Fruit fly (Drosophila melanogaster) S2 (cell line): Measurements from ENCODE around the gene nonA.

Source experiments
- CG8478 ChIP-seq: fragments of >200 bp; optimal IDR thresholded peaks from 2 replicates; lab custom pipeline; 2018
- CTCF ChIP-seq, 2 experiments: fragments of >200 bp; optimal IDR thresholded peaks; 2 replicates each; lab custom pipeline; 2018

nonA gene

dm6 chrX:16361306-16361705 lies at the start of gene nonA:
Gene nonA (plus strand): TSS chrX:16361569.
- TF ChIP-seq CTCF (optimal IDR thresholded peaks at IDR 0.05; lab: Kevin White, UChicago) (no peak), CG8478 (lab: Kevin White, UChicago) (no peak)

dm6 chrX:16313078-16313875 lies 48.1 kb upstream of the nonA start, which contains the start of the genes CG9915 and SWIP:
Gene CG9915 (minus strand): TSS chrX:16313138.
Gene SWIP (plus strand): TSS chrX:16313709.
- TF ChIP-seq CG8478 (lab: Kevin White, UChicago) (no peak), CTCF (optimal IDR thresholded peaks at IDR 0.05; lab: Kevin White, UChicago) (no peak)

- TF ChIP-seq CG8478 (lab: Kevin White, UChicago) (no peak), CTCF (optimal IDR thresholded peaks at IDR 0.05; lab: Kevin White, UChicago) (no peak)
These were observed 42.4 kb upstream of the nonA start for dm6 chrX:16318858-16319557.

DNA sequence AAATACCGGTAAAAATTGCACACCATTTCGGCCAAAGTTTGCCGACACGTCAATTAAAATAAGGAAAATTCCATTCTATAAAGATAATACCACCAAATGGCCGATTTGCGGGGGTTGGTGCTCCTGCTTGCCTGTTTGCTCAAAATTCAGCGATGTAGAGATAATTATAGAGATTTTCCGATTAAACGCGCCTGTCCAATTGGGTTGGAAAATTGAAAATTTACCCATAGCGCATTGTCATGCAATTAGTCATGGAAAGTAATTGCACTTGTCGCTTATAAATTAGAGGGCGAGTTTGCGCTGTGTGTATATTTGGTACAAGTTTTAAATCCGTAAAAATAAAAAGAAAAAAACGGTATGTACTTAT lies 41.8 kb upstream of the nonA start:
- no peak for TF ChIP-seq CTCF (optimal IDR thresholded peaks at IDR 0.05; lab: Kevin White, UChicago)
- no peak for TF ChIP-seq CG8478 (lab: Kevin White, UChicago)

- TF ChIP-seq CG8478 (lab: Kevin White, UChicago) (no peak), CTCF (optimal IDR thresholded peaks at IDR 0.05; lab: Kevin White, UChicago) (no peak)
These were observed 41.0 kb upstream of the nonA start, which contains the start of gene Cyp1 for dm6 chrX:16320197-16320921. Gene Cyp1 (minus strand): TSS chrX:16320370.

dm6 chrX:16321037-16321436 lies 40.3 kb upstream of the nonA start:
- TF ChIP-seq CTCF (optimal IDR thresholded peaks at IDR 0.05; lab: Kevin White, UChicago) (no peak), CG8478 (lab: Kevin White, UChicago) (no peak)

- no peak for TF ChIP-seq CG8478 (lab: Kevin White, UChicago)
- TF ChIP-seq CTCF (optimal IDR thresholded peaks at IDR 0.05; lab: Kevin White, UChicago) = no peak
These were observed 38.3 kb upstream of the nonA start, which contains the start of the genes CG9917 and CG32579 for dm6 chrX:16323063-16323462. Gene CG9917 (minus strand): TSS chrX:16323231. Gene CG32579 (plus strand): TSS chrX:16323286.

DNA sequence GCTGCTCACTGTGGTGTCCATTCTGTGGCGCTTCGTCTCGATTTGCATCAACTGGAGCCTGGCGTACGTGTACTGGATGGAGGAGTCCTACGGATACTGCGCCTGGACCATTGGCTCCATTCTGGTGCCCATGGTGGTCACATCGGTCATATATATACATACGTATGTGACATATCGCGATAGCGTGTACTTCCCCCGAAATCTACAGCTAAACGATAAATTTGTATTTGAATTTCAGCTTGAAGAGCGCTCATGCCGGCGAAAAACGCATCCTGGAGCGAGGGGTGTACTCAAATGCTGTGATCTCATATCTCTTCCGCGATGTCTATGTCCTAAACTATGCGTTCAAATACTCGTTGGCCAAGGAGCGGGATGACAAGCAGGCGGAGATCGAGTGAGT lies 37.8 kb upstream of the nonA start:
- no peak for TF ChIP-seq CTCF (optimal IDR thresholded peaks at IDR 0.05; lab: Kevin White, UChicago)

DNA sequence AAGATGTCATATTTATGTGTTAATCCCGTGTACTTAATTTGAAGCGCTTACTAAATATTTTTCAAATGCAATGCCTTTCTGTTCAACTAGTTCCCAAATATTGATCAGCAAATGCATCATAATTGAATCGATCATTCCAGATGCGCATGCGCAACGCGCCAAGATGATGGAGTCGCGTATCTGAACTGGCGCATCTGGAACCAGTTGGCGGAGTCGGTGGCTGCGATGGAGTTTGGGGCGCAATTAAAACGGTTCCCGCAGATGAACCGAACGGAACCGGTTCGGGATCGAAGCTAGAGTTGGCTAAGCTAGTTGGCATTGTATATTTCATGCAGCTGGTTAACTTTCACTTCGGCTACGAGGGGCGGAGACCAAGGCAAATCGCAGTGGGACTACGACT lies 35.9 kb upstream of the nonA start, which contains the start of gene CalpC:
TSS of gene CalpC (plus strand) at position 292 of the 400 bp plus-strand sequence.
- TF ChIP-seq CTCF (optimal IDR thresholded peaks at IDR 0.05; lab: Kevin White, UChicago) (no peak), CG8478 (lab: Kevin White, UChicago) (no peak)

DNA sequence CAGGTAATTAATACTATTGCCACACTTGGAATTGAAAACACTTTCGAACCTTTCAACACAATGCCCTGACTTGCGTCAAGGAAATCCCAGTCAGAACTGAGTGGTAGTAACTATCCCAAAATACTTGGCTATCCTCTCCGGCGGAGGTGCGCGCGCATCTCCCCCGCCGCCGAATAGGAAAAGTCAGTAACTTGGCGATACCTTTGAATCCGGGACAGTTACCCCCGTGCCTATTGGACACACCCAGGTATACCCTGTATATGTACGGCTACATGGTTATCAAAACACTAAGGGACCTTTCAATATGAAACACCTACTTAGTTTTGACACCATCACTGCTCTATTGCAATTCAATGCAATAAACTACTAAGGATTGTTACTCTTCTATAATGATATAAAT lies 30.7 kb upstream of the nonA start, which contains the start of gene CG9919:
TSS of gene CG9919 (minus strand) at position 101 of the 400 bp plus-strand sequence.
- TF ChIP-seq CG8478 (lab: Kevin White, UChicago) (no peak), CTCF (optimal IDR thresholded peaks at IDR 0.05; lab: Kevin White, UChicago) (no peak)

DNA sequence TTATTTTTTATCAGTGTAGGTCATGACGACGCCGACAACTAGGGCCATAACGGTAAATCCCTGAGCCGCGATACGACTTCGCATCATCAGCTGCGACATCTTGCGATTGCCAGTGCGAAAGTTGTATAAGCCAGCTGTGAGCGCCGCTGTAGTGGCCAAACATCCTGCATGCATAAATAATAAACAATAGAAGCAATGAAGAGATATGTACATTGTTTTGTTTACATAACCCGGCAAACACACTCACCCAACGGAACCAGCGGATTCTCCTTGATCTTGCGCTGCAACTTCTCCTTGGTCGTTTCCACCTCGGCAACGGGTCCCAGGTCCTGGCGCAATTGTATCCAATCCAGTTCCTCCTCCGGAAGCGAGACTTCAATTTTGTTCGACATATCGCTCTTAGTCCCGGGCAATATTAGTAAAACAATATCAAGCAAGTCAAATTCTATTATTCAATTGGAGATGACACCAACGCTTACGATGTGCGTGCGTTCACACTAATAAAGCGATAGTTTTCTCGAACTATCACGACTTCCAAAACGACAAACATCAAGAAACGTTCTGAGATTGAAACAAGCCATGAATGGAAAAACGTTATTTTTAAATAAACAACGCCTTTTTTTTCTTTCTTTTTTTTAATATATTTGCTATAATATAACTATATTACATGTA lies 29.7 kb upstream of the nonA start:
- no peak for TF ChIP-seq CG8478 (lab: Kevin White, UChicago)
- TF ChIP-seq CTCF (optimal IDR thresholded peaks at IDR 0.05; lab: Kevin White, UChicago) = no peak

DNA sequence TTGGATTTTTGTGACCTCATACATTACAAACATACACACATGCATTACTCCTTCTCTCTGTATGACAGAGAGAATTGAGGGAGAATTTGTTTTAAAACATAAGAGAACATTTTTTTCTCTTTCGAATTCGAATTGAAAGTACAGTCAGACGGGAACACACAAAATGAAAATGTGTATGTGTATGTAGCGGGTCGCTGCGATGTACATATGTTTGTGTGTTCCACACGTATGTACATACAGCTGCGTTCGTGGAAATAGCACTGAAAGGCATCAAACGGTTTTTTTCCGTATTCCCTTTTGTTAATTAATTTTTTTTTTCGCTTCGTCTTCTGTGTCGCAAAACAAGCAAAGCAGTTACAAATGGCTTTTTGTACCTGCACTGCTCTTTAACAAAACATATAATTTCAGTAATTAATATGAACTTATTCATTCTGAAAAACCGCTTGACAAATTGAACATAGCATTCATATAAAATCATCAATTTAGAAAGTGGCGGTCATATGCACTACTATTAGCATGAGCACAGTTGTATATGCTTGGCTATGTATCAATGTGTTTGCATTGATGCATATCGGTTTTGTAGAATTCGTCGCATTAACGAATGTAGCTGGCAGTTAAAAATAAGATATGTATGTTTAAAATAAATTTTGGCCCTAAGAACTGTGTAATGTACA lies 28.6 kb upstream of the nonA start:
- no peak for TF ChIP-seq CG8478 (lab: Kevin White, UChicago)
- TF ChIP-seq CTCF (optimal IDR thresholded peaks at IDR 0.05; lab: Kevin White, UChicago) = no peak

DNA sequence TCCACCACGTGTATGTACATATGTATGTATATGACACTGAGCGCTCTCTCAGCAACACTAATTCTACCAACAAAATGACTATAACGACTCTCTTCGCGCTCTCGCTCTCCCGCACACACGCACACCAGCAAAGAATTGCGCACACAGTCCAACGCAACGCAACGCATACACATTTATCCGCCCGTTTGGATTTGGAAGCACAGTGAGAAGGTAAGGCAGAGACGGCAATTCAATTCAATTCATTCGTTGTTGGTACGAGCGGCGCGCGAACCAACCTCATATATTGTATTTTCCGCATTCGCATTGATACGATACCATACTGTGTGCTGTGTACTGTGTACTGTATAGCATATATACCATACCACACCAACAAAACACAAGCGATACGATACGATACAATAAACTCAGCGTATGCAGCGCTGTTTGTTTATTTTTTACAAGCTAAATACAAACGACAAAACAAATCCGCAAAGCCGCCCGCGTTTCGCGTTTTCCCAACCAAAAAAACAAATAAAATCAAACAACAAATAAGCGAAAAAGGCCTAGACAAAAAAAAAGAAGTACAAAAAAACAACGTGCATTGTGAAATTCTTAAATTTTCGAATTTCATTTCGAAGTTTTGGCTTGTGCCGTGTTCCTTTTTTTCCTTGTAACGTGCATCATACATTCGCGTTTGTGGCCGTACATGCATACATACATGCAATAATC lies 27.8 kb upstream of the nonA start, which contains the start of the genes CG9921 and Dsp1:
TSS of gene CG9921 (minus strand) at position 167 of the 708 bp plus-strand sequence.
TSS of gene Dsp1 (plus strand) at position 179 of the 708 bp plus-strand sequence.
- no peak for TF ChIP-seq CTCF (optimal IDR thresholded peaks at IDR 0.05; lab: Kevin White, UChicago)
- no peak for TF ChIP-seq CG8478 (lab: Kevin White, UChicago)
